Fruit fly (Drosophila melanogaster): Measurements from ENCODE around the gene CG12594.

DNA sequence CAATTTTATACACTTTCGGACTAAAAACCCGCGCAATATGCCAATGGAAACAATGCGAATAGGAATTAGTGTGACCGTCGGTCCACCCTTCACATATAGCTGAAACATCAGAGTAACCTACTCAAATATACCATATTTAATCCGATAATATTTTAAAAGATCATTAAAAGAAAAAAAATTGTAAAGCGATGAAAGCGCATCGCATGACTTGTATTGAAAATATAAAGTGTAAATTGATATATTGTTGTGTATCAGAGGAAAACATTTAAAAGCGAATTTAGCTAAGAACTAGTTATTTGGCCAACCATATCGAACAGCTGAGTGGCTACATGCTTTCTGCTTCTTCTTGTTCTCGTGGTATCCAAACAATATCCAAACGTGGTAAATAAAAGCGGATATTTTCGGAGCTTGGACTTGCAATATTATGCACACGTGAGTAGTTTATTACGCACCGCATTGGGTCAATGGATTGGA lies 20.2 kb downstream of the CG12594 start, which contains the start of the genes Blm and CG14722:
- TF ChIP-seq psq (optimal IDR thresholded peaks at IDR 0.05) (no peak), Dll (optimal IDR thresholded peaks at IDR 0.05) (no peak), CG8478 (optimal IDR thresholded peaks at IDR 0.05) (no peak)
